Worm (Caenorhabditis elegans) whole organism, L3 larva: ENCODE measurements around the gene F32D1.7.
A peak's percentile ranks its signal among the peaks of the same experiment; 100 is the strongest.
"Not testable (repeated sequence)": the region's sequence is repeated elsewhere in the genome, so short reads cannot be mapped to it uniquely, and the experiment has no call there.

ENCODE experiments used
- R02D3.7 ChIP-seq: fragments of 150-350 bp; optimal IDR thresholded peaks from 2 replicates; lab custom pipeline; 2014; ENCODE audit warnings: missing biosample characterization, missing genetic modification characterization
- aly-2 ChIP-seq: fragments of 150-350 bp; optimal IDR thresholded peaks from 2 replicates; lab custom pipeline; 2014; ENCODE audit warnings: missing biosample characterization, missing genetic modification characterization
- ceh-16 ChIP-seq: sonication (generic microtip); optimal IDR thresholded peaks from 2 replicates; lab custom pipeline; 2017; ENCODE audit warnings: missing biosample characterization, missing genetic modification characterization
- ceh-9 ChIP-seq: sonication (generic microtip); optimal IDR thresholded peaks from 2 replicates; lab custom pipeline; 2018; ENCODE audit warnings: missing biosample characterization, missing genetic modification characterization
- daf-12 ChIP-seq: fragments of 150-350 bp; optimal IDR thresholded peaks from 2 replicates; lab custom pipeline; 2014; ENCODE audit warnings: missing biosample characterization, missing genetic modification reagents, missing genetic modification characterization
- egl-27 ChIP-seq: sonication (generic microtip); optimal IDR thresholded peaks from 4 replicates; lab custom pipeline; 2017; ENCODE audit warnings: missing biosample characterization, missing genetic modification reagents, missing genetic modification characterization
- egl-5 ChIP-seq: fragments of 150-350 bp; optimal IDR thresholded peaks from 2 replicates; lab custom pipeline; 2017; ENCODE audit warnings: missing biosample characterization, missing genetic modification reagents, missing genetic modification characterization, inconsistent platforms
- elt-1 ChIP-seq: fragments of 150-350 bp; optimal IDR thresholded peaks from 2 replicates; lab custom pipeline; 2014; ENCODE audit warnings: missing biosample characterization, missing genetic modification characterization
- elt-3 ChIP-seq, 3 experiments: fragments of 150-350 bp in 1 of 3; sonication (generic microtip) in 2 of 3; optimal IDR thresholded peaks; 2 replicates in 2 of 3; 4 replicates in 1 of 3; lab custom pipeline; 2014 to 2017; ENCODE audit warnings: missing biosample characterization in 3 of 3, missing genetic modification characterization in 3 of 3
- fkh-10 ChIP-seq: sonication (generic microtip); optimal IDR thresholded peaks from 2 replicates; lab custom pipeline; 2017; ENCODE audit warnings: missing biosample characterization, missing genetic modification reagents, missing genetic modification characterization
- fkh-2 ChIP-seq: fragments of 150-350 bp; optimal IDR thresholded peaks from 2 replicates; lab custom pipeline; 2014; ENCODE audit warnings: missing biosample characterization, missing genetic modification reagents, missing genetic modification characterization
- hmg-11 ChIP-seq: sonication (generic microtip); optimal IDR thresholded peaks from 2 replicates; lab custom pipeline; 2016; ENCODE audit warnings: missing genetic modification characterization, missing compliant biosample characterization
- jun-1 ChIP-seq: fragments of 150-350 bp; optimal IDR thresholded peaks from 2 replicates; lab custom pipeline; 2014; ENCODE audit warnings: missing biosample characterization, missing genetic modification reagents, missing genetic modification characterization
- lin-15B ChIP-seq: fragments of 150-350 bp; optimal IDR thresholded peaks from 2 replicates; lab custom pipeline; 2014; ENCODE audit warnings: missing biosample characterization, missing genetic modification characterization
- lin-39 ChIP-seq: fragments of 150-350 bp; optimal IDR thresholded peaks from 2 replicates; lab custom pipeline; 2018; ENCODE audit warnings: missing biosample characterization, missing genetic modification reagents, missing genetic modification characterization
- lsy-12 ChIP-seq: sonication (generic microtip); optimal IDR thresholded peaks from 2 replicates; lab custom pipeline; 2016; ENCODE audit warnings: mild to moderate bottlenecking, missing genetic modification characterization, missing compliant biosample characterization
- mml-1 ChIP-seq: fragments of 150-350 bp; sonication (generic microtip); optimal IDR thresholded peaks from 3 replicates; lab custom pipeline; 2014; ENCODE audit warnings: missing biosample characterization, missing genetic modification characterization
- nfya-1 ChIP-seq: sonication (generic microtip); optimal IDR thresholded peaks from 2 replicates; lab custom pipeline; 2017; ENCODE audit warnings: missing genetic modification characterization, mild to moderate bottlenecking, missing compliant biosample characterization, antibody characterized with exemption, moderate library complexity; ENCODE audit not compliant: insufficient read depth
- nhr-12 ChIP-seq: fragments of 150-350 bp; optimal IDR thresholded peaks from 2 replicates; lab custom pipeline; 2014; ENCODE audit warnings: missing biosample characterization, missing genetic modification characterization
- nhr-23 ChIP-seq: fragments of 150-350 bp; optimal IDR thresholded peaks from 2 replicates; lab custom pipeline; 2014; ENCODE audit warnings: missing biosample characterization, missing genetic modification reagents, missing genetic modification characterization
- nhr-237 ChIP-seq: fragments of 150-350 bp; optimal IDR thresholded peaks from 2 replicates; lab custom pipeline; 2014; ENCODE audit warnings: missing biosample characterization, missing genetic modification characterization
- nhr-25 ChIP-seq: sonication (generic microtip); optimal IDR thresholded peaks from 2 replicates; lab custom pipeline; 2017; ENCODE audit warnings: missing biosample characterization, missing genetic modification characterization
- nhr-43 ChIP-seq: sonication (generic microtip); optimal IDR thresholded peaks from 2 replicates; lab custom pipeline; 2016; ENCODE audit warnings: mild to moderate bottlenecking, missing genetic modification characterization, missing compliant biosample characterization; ENCODE audit not compliant: poor library complexity, severe bottlenecking
- nhr-67 ChIP-seq: fragments of 150-350 bp; optimal IDR thresholded peaks from 2 replicates; lab custom pipeline; 2014; ENCODE audit warnings: missing biosample characterization, missing genetic modification characterization
- nhr-77 ChIP-seq: fragments of 150-350 bp; optimal IDR thresholded peaks from 2 replicates; lab custom pipeline; 2014; ENCODE audit warnings: missing biosample characterization, missing genetic modification characterization
- pha-4 ChIP-seq: fragments of 150-350 bp; optimal IDR thresholded peaks from 2 replicates; lab custom pipeline; 2014; ENCODE audit warnings: missing biosample characterization, missing genetic modification reagents, missing genetic modification characterization
- pqm-1 ChIP-seq: fragments of 150-350 bp; optimal IDR thresholded peaks from 2 replicates; lab custom pipeline; 2017; ENCODE audit warnings: missing biosample characterization, missing genetic modification characterization, inconsistent platforms
- sea-2 ChIP-seq: fragments of 150-350 bp; sonication (generic microtip); optimal IDR thresholded peaks from 4 replicates; lab custom pipeline; 2014; ENCODE audit warnings: missing biosample characterization, missing genetic modification reagents, missing genetic modification characterization
- snpc-4 ChIP-seq: fragments of 150-350 bp; optimal IDR thresholded peaks from 2 replicates; lab custom pipeline; 2014; ENCODE audit warnings: missing biosample characterization, missing genetic modification characterization
- tbx-2 ChIP-seq: sonication (generic microtip); optimal IDR thresholded peaks from 2 replicates; lab custom pipeline; 2016; ENCODE audit warnings: mild to moderate bottlenecking, missing genetic modification characterization, missing compliant biosample characterization
- unc-62 ChIP-seq: fragments of 150-350 bp; sonication (generic microtip); optimal IDR thresholded peaks from 4 replicates; lab custom pipeline; 2014; ENCODE audit warnings: missing biosample characterization, missing genetic modification reagents, missing genetic modification characterization
- zag-1 ChIP-seq: fragments of 150-350 bp; optimal IDR thresholded peaks from 2 replicates; lab custom pipeline; 2014; ENCODE audit warnings: missing biosample characterization, missing genetic modification characterization
- ztf-11 ChIP-seq: fragments of 150-350 bp; optimal IDR thresholded peaks from 2 replicates; lab custom pipeline; 2014; ENCODE audit warnings: missing biosample characterization, missing genetic modification characterization
- ztf-4 ChIP-seq: fragments of 150-350 bp; optimal IDR thresholded peaks from 2 replicates; lab custom pipeline; 2014; ENCODE audit warnings: missing biosample characterization, missing genetic modification characterization

F32D1.7 gene

ce11 chrV:4345714-4346113 is 30.3 kb downstream of the F32D1.7 start, which contains the start of gene figl-1:
figl-1 (minus strand) TSS chrV:4345999.
- TF ChIP-seq daf-12 (tag; lab: Kevin White, UChicago) (no peak), nhr-43 (tag; lab: Kevin White, UChicago) (peak; percentile 19), zag-1 (tag; lab: Kevin White, UChicago) (no peak), aly-2 (tag; lab: Kevin White, UChicago) (no peak), egl-27 (no peak)

ce11 chrV:4341736-4342135 is 34.2 kb downstream of the F32D1.7 start:
- no peak for TF ChIP-seq zag-1 (tag; lab: Kevin White, UChicago)
- TF ChIP-seq pha-4 (tag; lab: Kevin White, UChicago) = peak; percentile 27
- no peak for TF ChIP-seq mml-1 (tag; lab: Kevin White, UChicago)
- no peak for TF ChIP-seq nhr-77 (tag; lab: Kevin White, UChicago)

ce11 chrV:4341208-4341607 is 34.8 kb downstream of the F32D1.7 start, which contains the start of gene glrx-3:
glrx-3 (minus strand) TSS chrV:4341308.
- TF ChIP-seq nhr-12 (no peak), lin-15B (tag; lab: Kevin White, UChicago) (no peak), hmg-11 (tag; lab: Kevin White, UChicago) (no peak), mml-1 (tag; lab: Kevin White, UChicago) (no peak), pqm-1 (tag; lab: Kevin White, UChicago) (no peak), tbx-2 (tag; lab: Kevin White, UChicago) (no peak), zag-1 (tag; lab: Kevin White, UChicago) (no peak), elt-3 (tag; optimal IDR thresholded peaks at IDR 0.05; lab: Kevin White, UChicago) (no peak), fkh-2 (tag; lab: Kevin White, UChicago) (no peak), nhr-23 (no peak), egl-5 (tag; lab: Kevin White, UChicago) (no peak), ztf-11 (tag; lab: Kevin White, UChicago) (no peak), ztf-4 (no peak), lin-39 (tag; lab: Kevin White, UChicago) (no peak), nfya-1 (tag; lab: Kevin White, UChicago) (no peak), R02D3.7 (tag; lab: Kevin White, UChicago) (no peak), unc-62 (GFP tag; lab: Kevin White, UChicago) (no peak), nhr-237 (tag; lab: Kevin White, UChicago) (no peak)

ce11 chrV:4339479-4339878 is 36.5 kb downstream of the F32D1.7 start:
- TF ChIP-seq ceh-16 (no peak), mml-1 (tag; lab: Kevin White, UChicago) (no peak), unc-62 (GFP tag; lab: Kevin White, UChicago) (no peak), elt-3 (tag; optimal IDR thresholded peaks at IDR 0.05; lab: Kevin White, UChicago) (no peak), hmg-11 (tag; lab: Kevin White, UChicago) (no peak), nhr-25 (no peak), sea-2 (GFP tag; lab: Kevin White, UChicago) (no peak), nhr-67 (tag; lab: Kevin White, UChicago) (no peak), ztf-4 (no peak), elt-1 (tag; lab: Kevin White, UChicago) (no peak), nhr-237 (tag; lab: Kevin White, UChicago) (no peak), ceh-9 (no peak), aly-2 (tag; lab: Kevin White, UChicago) (no peak), pha-4 (tag; lab: Kevin White, UChicago) (no peak), snpc-4 (tag; lab: Kevin White, UChicago) (no peak), lsy-12 (no peak), fkh-10 (GFP tag; lab: Kevin White, UChicago) (no peak), jun-1 (tag; lab: Kevin White, UChicago) (no peak), nhr-12 (no peak)

- TF ChIP-seq aly-2 (tag; lab: Kevin White, UChicago); unc-62 (GFP tag; lab: Kevin White, UChicago); nhr-237 (tag; lab: Kevin White, UChicago): not testable (repeated sequence)
These were observed 39.5 kb downstream of the F32D1.7 start, which contains the start of gene irld-1 for ce11 chrV:4336462-4336861. irld-1 (plus strand) TSS chrV:4336762.
